Worm (Caenorhabditis elegans) whole organism, late embryonic: ENCODE results near the gene C11G6.2.

Experiments
- F13H6.1 ChIP-seq: sonication (generic microtip); optimal IDR thresholded peaks from 2 replicates; lab custom pipeline; 2016; ENCODE audit warnings: missing genetic modification characterization, missing compliant biosample characterization
- ama-1 ChIP-seq: fragments of 150-350 bp; optimal IDR thresholded peaks from 2 replicates; lab custom pipeline; 2014
- ceh-31 ChIP-seq: sonication (generic microtip); optimal IDR thresholded peaks from 2 replicates; lab custom pipeline; 2016; ENCODE audit warnings: missing genetic modification characterization, missing compliant biosample characterization
- dve-1 ChIP-seq: sonication (generic microtip); optimal IDR thresholded peaks from 2 replicates; lab custom pipeline; 2017; ENCODE audit warnings: antibody characterized with exemption, mild to moderate bottlenecking, missing genetic modification characterization, missing compliant biosample characterization
- elt-2 ChIP-seq: sonication (generic microtip); optimal IDR thresholded peaks from 2 replicates; lab custom pipeline; 2016; ENCODE audit warnings: missing genetic modification reagents, missing genetic modification characterization, missing compliant biosample characterization
- hlh-15 ChIP-seq: sonication (generic microtip); optimal IDR thresholded peaks from 2 replicates; lab custom pipeline; 2016; ENCODE audit warnings: missing genetic modification characterization, missing compliant biosample characterization
- madf-2 ChIP-seq: sonication (generic microtip); optimal IDR thresholded peaks from 2 replicates; lab custom pipeline; 2017; ENCODE audit warnings: missing genetic modification characterization, missing compliant biosample characterization
- nhr-11 ChIP-seq: fragments of 150-350 bp; optimal IDR thresholded peaks from 2 replicates; lab custom pipeline; 2014; ENCODE audit warnings: missing biosample characterization, missing genetic modification characterization
- pat-9 ChIP-seq: fragments of 200-800 bp; sonication (Bioruptor generic); optimal IDR thresholded peaks from 2 replicates; lab custom pipeline; 2018; ENCODE audit warnings: mild to moderate bottlenecking, missing genetic modification characterization, moderate library complexity, missing compliant biosample characterization
- pha-4 ChIP-seq: fragments of 150-350 bp; optimal IDR thresholded peaks from 2 replicates; lab custom pipeline; 2018; ENCODE audit warnings: missing biosample characterization, missing genetic modification reagents, missing genetic modification characterization
- pqm-1 ChIP-seq: sonication (generic microtip); optimal IDR thresholded peaks from 2 replicates; lab custom pipeline; 2016; ENCODE audit warnings: missing genetic modification characterization, missing compliant biosample characterization
- pros-1 ChIP-seq: fragments of 150-350 bp; optimal IDR thresholded peaks from 2 replicates; lab custom pipeline; 2014; ENCODE audit warnings: missing biosample characterization, missing genetic modification reagents, missing genetic modification characterization
- sox-4 ChIP-seq: sonication (generic microtip); optimal IDR thresholded peaks from 2 replicates; lab custom pipeline; 2017; ENCODE audit warnings: mild to moderate bottlenecking, missing genetic modification characterization, inconsistent platforms, missing compliant biosample characterization
- syd-9 ChIP-seq: sonication (generic microtip); optimal IDR thresholded peaks from 2 replicates; lab custom pipeline; 2016; ENCODE audit warnings: mild to moderate bottlenecking, missing genetic modification characterization, moderate library complexity, missing compliant biosample characterization

ce11 chrX:16306164-16306563, 22.3 kb upstream of the C11G6.2 start, which contains the start of gene twk-22:
- no peak for TF ChIP-seq hlh-15
- no peak for TF ChIP-seq nhr-11 (tag; lab: Kevin White, UChicago)
- TF ChIP-seq sox-4: no peak
- TF ChIP-seq pros-1 (tag; lab: Kevin White, UChicago): no peak
- no peak for TF ChIP-seq ama-1
- TF ChIP-seq pqm-1 (tag; lab: Kevin White, UChicago): no peak
- TF ChIP-seq dve-1: no peak
- TF ChIP-seq pat-9 (tag; lab: Kevin White, UChicago): no peak
- TF ChIP-seq ceh-31 (tag; lab: Kevin White, UChicago): no peak
- no peak for TF ChIP-seq elt-2
- TF ChIP-seq pha-4 (tag; lab: Kevin White, UChicago): no peak
- no peak for TF ChIP-seq madf-2 (tag; lab: Kevin White, UChicago)
- TF ChIP-seq F13H6.1: no peak
- TF ChIP-seq syd-9 (tag; lab: Kevin White, UChicago): no peak
